Worm (Caenorhabditis elegans) whole organism, L4/young adult: ENCODE data around the gene apm-3.

Experiments
- W03F9.2 ChIP-seq: fragments of 150-350 bp; optimal IDR thresholded peaks from 2 replicates; lab custom pipeline; 2014; ENCODE audit warnings: missing biosample characterization, missing genetic modification characterization
- him-1 ChIP-seq: sonication (generic microtip); optimal IDR thresholded peaks from 2 replicates; lab custom pipeline; 2016; ENCODE audit warnings: missing genotype, missing genetic modification reagents, missing genetic modification characterization, missing compliant biosample characterization

- no peak for TF ChIP-seq him-1
- no peak for TF ChIP-seq W03F9.2 (tag; lab: Kevin White, UChicago)
Observed at ce11 chrX:957581-957980, 2.8 kb downstream of the apm-3 start, which contains the start of gene chil-10.
